Fruit fly (Drosophila melanogaster) whole organism, embryonic: ENCODE measurements around the gene CG6126.

Source experiments
- BEAF-32 ChIP-seq: fragments of 200-800 bp; sonication (Bioruptor generic); optimal IDR thresholded peaks from 3 replicates; lab custom pipeline; 2017; ENCODE audit warnings: missing biosample characterization, missing genetic modification characterization, mild to moderate bottlenecking, moderate library complexity, missing genetic modification reagents
- BtbVII ChIP-seq: fragments of 200-800 bp; sonication (Bioruptor generic); optimal IDR thresholded peaks from 3 replicates; lab custom pipeline; 2017; ENCODE audit warnings: missing biosample characterization, mild to moderate bottlenecking, missing genetic modification characterization
- Bteb2 ChIP-seq: fragments of 200-800 bp; sonication (Bioruptor generic); optimal IDR thresholded peaks from 2 replicates; lab custom pipeline; 2016; ENCODE audit warnings: missing biosample characterization, missing genetic modification characterization
- CG10366 ChIP-seq: fragments of 200-800 bp; sonication (Bioruptor generic); IDR thresholded peaks from 2 replicates; pipeline ENCODE4 v1.3.6; 2022; ENCODE audit warnings: missing biosample characterization, missing genetic modification characterization
- CG10565 ChIP-seq: fragments of 200-800 bp; sonication (Bioruptor generic); optimal IDR thresholded peaks from 3 replicates; lab custom pipeline; 2016; ENCODE audit warnings: missing biosample characterization, mild to moderate bottlenecking, missing genetic modification characterization
- CG11085 ChIP-seq: fragments of 200-800 bp; sonication (Bioruptor generic); IDR thresholded peaks from 2 replicates; pipeline ENCODE4 v1.3.6; 2022; ENCODE audit warnings: missing biosample characterization, missing genetic modification characterization
- CG12299 ChIP-seq: fragments of 200-800 bp; sonication (Bioruptor generic); optimal IDR thresholded peaks from 2 replicates; lab custom pipeline; 2018; ENCODE audit warnings: missing biosample characterization, mild to moderate bottlenecking, missing genetic modification characterization
- CG15696 ChIP-seq: fragments of 200-800 bp; sonication (Bioruptor generic); optimal IDR thresholded peaks from 2 replicates; lab custom pipeline; 2019; ENCODE audit warnings: missing biosample characterization, mild to moderate bottlenecking, missing genetic modification characterization, moderate library complexity
- CG1603 ChIP-seq: fragments of 200-800 bp; sonication (Bioruptor generic); optimal IDR thresholded peaks from 2 replicates; lab custom pipeline; 2019; ENCODE audit warnings: missing biosample characterization, mild to moderate bottlenecking, missing genetic modification characterization, moderate library complexity
- CG18011 ChIP-seq: fragments of 200-800 bp; sonication (Bioruptor generic); optimal IDR thresholded peaks from 2 replicates; lab custom pipeline; 2017; ENCODE audit warnings: missing biosample characterization, missing genetic modification characterization, mild to moderate bottlenecking, moderate library complexity, missing genotype
- CG1832 ChIP-seq: fragments of 200-800 bp; sonication (Bioruptor generic); optimal IDR thresholded peaks from 2 replicates; lab custom pipeline; 2017; ENCODE audit warnings: missing biosample characterization, mild to moderate bottlenecking, missing genetic modification characterization, inconsistent platforms
- CG3281 ChIP-seq: fragments of 200-800 bp; sonication (Bioruptor generic); optimal IDR thresholded peaks from 3 replicates; lab custom pipeline; 2017; ENCODE audit warnings: missing biosample characterization, mild to moderate bottlenecking, missing genetic modification characterization
- CG33213 ChIP-seq: fragments of 200-800 bp; sonication (Bioruptor generic); optimal IDR thresholded peaks from 3 replicates; lab custom pipeline; 2016; ENCODE audit warnings: missing biosample characterization, missing genetic modification characterization
- CG3726 ChIP-seq: fragments of 200-800 bp; sonication (Bioruptor generic); IDR thresholded peaks from 3 replicates; pipeline ENCODE4, ENCODE4 v1.3.6; 2022; ENCODE audit warnings: missing biosample characterization, missing genetic modification characterization
- CG5180 ChIP-seq: fragments of 200-800 bp; sonication (Bioruptor generic); optimal IDR thresholded peaks from 3 replicates; lab custom pipeline; 2017; ENCODE audit warnings: missing biosample characterization, missing genetic modification characterization, mild to moderate bottlenecking, moderate library complexity, missing genetic modification reagents
- CG6254 ChIP-seq: fragments of 200-800 bp; sonication (Bioruptor generic); optimal IDR thresholded peaks from 3 replicates; lab custom pipeline; 2017; ENCODE audit warnings: mild to moderate bottlenecking, missing biosample characterization, missing genetic modification reagents, missing genetic modification characterization
- CG7372 ChIP-seq: fragments of 200-800 bp; sonication (Bioruptor generic); IDR thresholded peaks from 2 replicates; pipeline ENCODE4 v1.3.6; 2022; ENCODE audit warnings: missing biosample characterization, missing genetic modification characterization
- CG9797 ChIP-seq: fragments of 200-800 bp; sonication (Bioruptor generic); optimal IDR thresholded peaks from 3 replicates; lab custom pipeline; 2018; ENCODE audit warnings: missing biosample characterization, mild to moderate bottlenecking, missing genetic modification characterization
- Dll ChIP-seq: fragments of 200-800 bp; sonication (Bioruptor generic); IDR thresholded peaks from 4 replicates; pipeline ENCODE4 v1.3.6; 2022; ENCODE audit warnings: missing biosample characterization, missing genetic modification characterization; ENCODE audit not compliant: partially characterized antibody
- HLHmδ ChIP-seq: fragments of 200-800 bp; sonication (Bioruptor generic); optimal IDR thresholded peaks from 2 replicates; lab custom pipeline; 2018; ENCODE audit warnings: missing biosample characterization, mild to moderate bottlenecking, missing genetic modification characterization, moderate library complexity
- Hey ChIP-seq: fragments of 200-800 bp; sonication (Bioruptor generic); optimal IDR thresholded peaks from 3 replicates; lab custom pipeline; 2018; ENCODE audit warnings: missing biosample characterization, mild to moderate bottlenecking, missing genetic modification characterization
- Hr51 ChIP-seq, 2 experiments: fragments of 200-800 bp; sonication (Bioruptor generic); optimal IDR thresholded peaks; 2 replicates in 1 of 2; 3 replicates in 1 of 2; lab custom pipeline; 2016 to 2018; ENCODE audit warnings: missing biosample characterization in 2 of 2, missing genetic modification characterization in 2 of 2, mild to moderate bottlenecking in 1 of 2, moderate library complexity in 1 of 2
- Myb ChIP-seq: fragments of 200-800 bp; sonication (Bioruptor generic); optimal IDR thresholded peaks from 2 replicates; lab custom pipeline; 2016; ENCODE audit warnings: missing biosample characterization, missing genetic modification characterization
- NFAT ChIP-seq: fragments of 200-800 bp; sonication (Bioruptor generic); IDR thresholded peaks from 2 replicates; pipeline ENCODE4 v1.3.6; 2022; ENCODE audit warnings: missing biosample characterization, missing genetic modification characterization
- Tbp ChIP-seq: fragments of >200 bp; optimal IDR thresholded peaks from 2 replicates; lab custom pipeline; 2018; ENCODE audit warnings: missing biosample characterization, missing genetic modification characterization
- Xbp1 ChIP-seq: fragments of 200-800 bp; sonication (Bioruptor generic); optimal IDR thresholded peaks from 3 replicates; lab custom pipeline; 2016; ENCODE audit warnings: missing biosample characterization, mild to moderate bottlenecking, missing genetic modification characterization
- corto ChIP-seq: fragments of 200-800 bp; sonication (Bioruptor generic); optimal IDR thresholded peaks from 2 replicates; lab custom pipeline; 2016; ENCODE audit warnings: missing biosample characterization, mild to moderate bottlenecking, missing genetic modification characterization, moderate library complexity
- croc ChIP-seq: fragments of 200-800 bp; sonication (Bioruptor generic); conservative IDR thresholded peaks from 3 replicates; pipeline ENCODE4 v1.3.6; 2022; ENCODE audit warnings: missing biosample characterization, missing genetic modification characterization
- dimm ChIP-seq: fragments of 200-800 bp; sonication (Bioruptor generic); IDR thresholded peaks from 2 replicates; pipeline ENCODE4 v1.3.6; 2022; ENCODE audit warnings: missing biosample characterization, missing genetic modification characterization
- en ChIP-seq: fragments of 200-800 bp; sonication (Bioruptor generic); optimal IDR thresholded peaks from 2 replicates; lab custom pipeline; 2016; ENCODE audit warnings: missing biosample characterization, missing genetic modification characterization
- esg ChIP-seq: fragments of 200-800 bp; sonication (Bioruptor generic); conservative IDR thresholded peaks from 2 replicates; pipeline ENCODE4 v1.3.6; 2022; ENCODE audit warnings: missing biosample characterization, missing genetic modification characterization
- fd102C ChIP-seq: fragments of 200-800 bp; sonication (Bioruptor generic); optimal IDR thresholded peaks from 2 replicates; lab custom pipeline; 2018; ENCODE audit warnings: missing biosample characterization, mild to moderate bottlenecking, missing genetic modification characterization, moderate library complexity
- fu2 ChIP-seq: fragments of 200-800 bp; sonication (Bioruptor generic); optimal IDR thresholded peaks from 2 replicates; lab custom pipeline; 2016; ENCODE audit warnings: missing biosample characterization, missing genetic modification characterization
- gcm ChIP-seq: fragments of 200-800 bp; sonication (Bioruptor generic); optimal IDR thresholded peaks from 2 replicates; lab custom pipeline; 2019; ENCODE audit warnings: missing biosample characterization, mild to moderate bottlenecking, missing genetic modification characterization, moderate library complexity
- grau ChIP-seq: fragments of 200-800 bp; optimal IDR thresholded peaks from 3 replicates; lab custom pipeline; 2019; ENCODE audit warnings: missing biosample characterization, mild to moderate bottlenecking, missing genetic modification characterization, moderate library complexity
- gro ChIP-seq: fragments of 200-800 bp; sonication (Bioruptor generic); optimal IDR thresholded peaks from 2 replicates; lab custom pipeline; 2016; ENCODE audit warnings: missing biosample characterization, missing genetic modification characterization
- h ChIP-seq: fragments of >200 bp; optimal IDR thresholded peaks from 2 replicates; lab custom pipeline; 2017
- kni ChIP-seq: fragments of 200-800 bp; sonication (Bioruptor generic); optimal IDR thresholded peaks from 3 replicates; lab custom pipeline; 2017; ENCODE audit warnings: mild to moderate bottlenecking, missing biosample characterization, missing genetic modification reagents, missing genetic modification characterization
- lbe ChIP-seq: fragments of 200-800 bp; sonication (Bioruptor generic); optimal IDR thresholded peaks from 2 replicates; lab custom pipeline; 2016; ENCODE audit warnings: missing biosample characterization, mild to moderate bottlenecking, missing genetic modification characterization
- lilli ChIP-seq: fragments of 200-800 bp; sonication (Bioruptor generic); optimal IDR thresholded peaks from 3 replicates; lab custom pipeline; 2016; ENCODE audit warnings: missing biosample characterization, missing genetic modification characterization
- mirr ChIP-seq: fragments of 200-800 bp; sonication (Bioruptor generic); optimal IDR thresholded peaks from 3 replicates; lab custom pipeline; 2018; ENCODE audit warnings: missing biosample characterization, mild to moderate bottlenecking, missing genetic modification characterization
- nau ChIP-seq: fragments of 200-800 bp; sonication (Bioruptor generic); optimal IDR thresholded peaks from 3 replicates; lab custom pipeline; 2017; ENCODE audit warnings: missing biosample characterization, mild to moderate bottlenecking, missing genetic modification characterization, missing genetic modification reagents
- pnt ChIP-seq: fragments of 200-800 bp; sonication (Bioruptor generic); optimal IDR thresholded peaks from 3 replicates; lab custom pipeline; 2016; ENCODE audit warnings: missing biosample characterization, missing genetic modification characterization
- sens ChIP-seq: fragments of 200-800 bp; sonication (Bioruptor generic); peaks from one replicate; lab custom pipeline; 2016; ENCODE audit warnings: missing biosample characterization, missing genetic modification characterization
- trem ChIP-seq: fragments of 200-800 bp; optimal IDR thresholded peaks from 3 replicates; lab custom pipeline; 2019; ENCODE audit warnings: missing biosample characterization, mild to moderate bottlenecking, missing genetic modification characterization, moderate library complexity
- vnd ChIP-seq: fragments of 200-800 bp; sonication (Bioruptor generic); IDR thresholded peaks from 3 replicates; pipeline ENCODE4 v1.3.6; 2022; ENCODE audit warnings: missing biosample characterization, missing genetic modification characterization; ENCODE audit not compliant: partially characterized antibody
- wdn ChIP-seq: fragments of 200-800 bp; sonication (Bioruptor generic); IDR thresholded peaks from 2 replicates; pipeline ENCODE4 v1.3.6; 2022; ENCODE audit warnings: missing biosample characterization, missing genetic modification characterization
- wek ChIP-seq: fragments of 200-800 bp; sonication (Bioruptor generic); optimal IDR thresholded peaks from 3 replicates; lab custom pipeline; 2018; ENCODE audit warnings: missing biosample characterization, mild to moderate bottlenecking, missing genetic modification characterization, moderate library complexity
- zfh1 ChIP-seq: fragments of 200-800 bp; sonication (Bioruptor generic); IDR thresholded peaks from 3 replicates; pipeline ENCODE4 v1.3.6; 2022; ENCODE audit warnings: missing biosample characterization, missing genetic modification characterization

CG6126 gene

DNA sequence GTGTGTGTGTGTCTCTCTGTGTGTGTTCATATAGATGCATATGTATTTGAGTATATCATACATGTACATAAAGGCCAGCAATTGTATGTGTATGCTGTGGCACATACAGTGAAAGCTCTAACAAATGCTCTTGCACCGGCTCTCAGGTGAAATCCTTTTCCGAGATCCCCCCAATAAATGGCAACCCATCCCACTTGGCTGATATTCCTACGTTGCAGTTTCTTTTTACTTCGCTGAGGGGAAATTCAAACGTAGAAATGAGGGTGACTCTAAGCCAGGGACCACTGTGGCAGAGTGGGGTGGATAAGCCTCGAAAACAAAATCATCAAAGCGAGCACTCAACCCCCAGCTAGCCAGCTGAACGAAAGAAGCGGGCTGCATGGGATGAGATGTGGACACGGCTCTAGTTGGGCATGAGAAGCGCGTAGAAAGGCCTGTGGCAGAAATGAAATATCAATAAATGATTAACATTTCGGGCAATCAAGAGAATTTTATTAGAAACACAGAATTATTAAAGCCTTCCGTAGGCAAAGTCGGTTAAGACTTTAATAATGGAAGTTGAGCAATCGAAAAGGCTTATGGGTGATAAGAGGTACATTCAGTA, 19.5 kb upstream of the CG6126 start (continued):
- TF ChIP-seq CG18011 (GFP tag; lab: Kevin White, UChicago): peak; percentile 89
- peak; percentile 100 for TF ChIP-seq zfh1 (GFP tag; lab: Robert Waterston, UW)
- peak; percentile 97 for TF ChIP-seq Hey
- peak; percentile 97 for TF ChIP-seq CG3281 (GFP tag; lab: Kevin White, UChicago)
- peak; percentile 99 for TF ChIP-seq NFAT (GFP tag; lab: Robert Waterston, UW)
- TF ChIP-seq CG6254 (GFP tag; lab: Kevin White, UChicago): peak; percentile 97
- TF ChIP-seq grau: peak; percentile 100
- peak; percentile 100 for TF ChIP-seq CG10366 (GFP tag; lab: Robert Waterston, UW)
- peak; percentile 99 for TF ChIP-seq en
- TF ChIP-seq HLHmδ (GFP tag; lab: Kevin White, UChicago): peak; percentile 6
- peak; percentile 98 for TF ChIP-seq CG10565 (GFP tag; lab: Kevin White, UChicago)
- TF ChIP-seq sens: peak; percentile 100
- TF ChIP-seq Dll: 0 out of 4 replicates have a peak, but pooled peaks have one; percentile 36
- TF ChIP-seq Bteb2 (GFP tag; lab: Kevin White, UChicago): peak; percentile 98
- TF ChIP-seq vnd (GFP tag; lab: Robert Waterston, UW): no peak
- TF ChIP-seq CG11085 (GFP tag; lab: Robert Waterston, UW): peak; percentile 98
- peak; percentile 100 for TF ChIP-seq pnt (GFP tag; lab: Kevin White, UChicago)
- TF ChIP-seq fd102C (GFP tag; lab: Kevin White, UChicago): peak; percentile 85
- peak; percentile 99 for TF ChIP-seq Hr51 (GFP tag; optimal IDR thresholded peaks at IDR 0.05; lab: Kevin White, UChicago)
- peak; percentile 100 for TF ChIP-seq Xbp1 (GFP tag; lab: Kevin White, UChicago)
- TF ChIP-seq h (lab: Kevin White, UChicago): no peak
- peak; percentile 94 for TF ChIP-seq CG5180 (GFP tag; lab: Kevin White, UChicago)
- TF ChIP-seq CG15696 (tag; lab: Kevin White, UChicago): peak; percentile 92
- TF ChIP-seq corto: peak; percentile 94
- TF ChIP-seq BEAF-32 (GFP tag; lab: Kevin White, UChicago): peak; percentile 20
- TF ChIP-seq CG33213 (GFP tag; lab: Kevin White, UChicago): peak; percentile 100
- no peak for TF ChIP-seq Tbp (GFP tag; lab: Kevin White, UChicago)
- peak; percentile 95 for TF ChIP-seq Myb (GFP tag; lab: Kevin White, UChicago)
- TF ChIP-seq lbe (GFP tag; lab: Kevin White, UChicago): peak; percentile 94
- TF ChIP-seq gcm (GFP tag; lab: Kevin White, UChicago): peak; percentile 99
- TF ChIP-seq lilli (GFP tag; lab: Kevin White, UChicago): peak; percentile 99
- TF ChIP-seq CG7372 (GFP tag; lab: Robert Waterston, UW): peak; percentile 99
- peak; percentile 76 for TF ChIP-seq CG9797 (GFP tag; lab: Kevin White, UChicago)
- peak; percentile 100 for TF ChIP-seq nau (GFP tag; lab: Kevin White, UChicago)
- peak; percentile 99 for TF ChIP-seq croc (GFP tag; lab: Robert Waterston, UW)
- peak; percentile 99 for TF ChIP-seq CG3726 (GFP tag; lab: Robert Waterston, UW)
- TF ChIP-seq CG1603 (tag; lab: Kevin White, UChicago): peak; percentile 99
- peak; percentile 99 for TF ChIP-seq CG12299 (tag; lab: Kevin White, UChicago)
- peak; percentile 99 for TF ChIP-seq mirr (GFP tag; lab: Kevin White, UChicago)
- TF ChIP-seq kni (GFP tag; lab: Kevin White, UChicago): peak; percentile 95
- peak; percentile 100 for TF ChIP-seq gro (GFP tag; lab: Kevin White, UChicago)
- TF ChIP-seq trem (tag; lab: Kevin White, UChicago): peak; percentile 96
- peak; percentile 99 for TF ChIP-seq wdn (GFP tag; lab: Robert Waterston, UW)
- TF ChIP-seq CG1832 (GFP tag; lab: Kevin White, UChicago): peak; percentile 69
- TF ChIP-seq BtbVII (GFP tag; lab: Kevin White, UChicago): peak; percentile 98
- TF ChIP-seq wek (GFP tag; lab: Kevin White, UChicago): peak; percentile 97
- TF ChIP-seq fu2 (GFP tag; lab: Kevin White, UChicago): peak; percentile 99
- peak; percentile 100 for TF ChIP-seq esg (GFP tag; lab: Robert Waterston, UW)
- TF ChIP-seq dimm (GFP tag; lab: Robert Waterston, UW): peak; percentile 100
